Worm (Caenorhabditis elegans) whole organism, L4 larva: Measurements from ENCODE around the gene egl-17.

Source experiments
- D1046.2 ChIP-seq: fragments of 200-800 bp; sonication (Bioruptor generic); IDR thresholded peaks from 2 replicates; pipeline ENCODE4 v1.3.6; 2022; ENCODE audit warnings: missing genetic modification characterization, missing compliant biosample characterization
- F26F4.8 ChIP-seq: fragments of 200-800 bp; sonication (Bioruptor generic); conservative IDR thresholded peaks from 2 replicates; pipeline ENCODE4 v1.3.6; 2022; ENCODE audit warnings: missing genetic modification characterization, missing compliant biosample characterization
- F44E2.7 ChIP-seq: fragments of 200-800 bp; sonication (Bioruptor generic); IDR thresholded peaks from 2 replicates; pipeline ENCODE4 v2.1.2; 2022; ENCODE audit warnings: missing genetic modification characterization, missing compliant biosample characterization
- F49E8.2 ChIP-seq: sonication (generic microtip); optimal IDR thresholded peaks from 2 replicates; lab custom pipeline; 2016; ENCODE audit warnings: missing compliant biosample characterization, mild to moderate bottlenecking, missing genetic modification characterization, borderline replicate concordance
- T20F7.1 ChIP-seq: fragments of 200-800 bp; sonication (Bioruptor generic); optimal IDR thresholded peaks from 2 replicates; lab custom pipeline; 2018; ENCODE audit warnings: mild to moderate bottlenecking, missing genetic modification characterization, missing compliant biosample characterization
- Y48G9A.11 ChIP-seq: fragments of 200-800 bp; sonication (Bioruptor generic); IDR thresholded peaks from 2 replicates; pipeline ENCODE4 v1.3.6; 2022; ENCODE audit warnings: missing genetic modification reagents, missing genetic modification characterization, missing compliant biosample characterization
- Y75B8A.6 ChIP-seq: fragments of 200-800 bp; sonication (Bioruptor generic); IDR thresholded peaks from 2 replicates; pipeline ENCODE4 v1.3.6; 2022; ENCODE audit warnings: missing genetic modification reagents, missing genetic modification characterization, missing compliant biosample characterization
- aha-1 ChIP-seq: fragments of 150-350 bp; peaks from one replicate; lab custom pipeline; 2014; ENCODE audit warnings: missing biosample characterization, missing genetic modification characterization
- attf-4 ChIP-seq: sonication (generic microtip); optimal IDR thresholded peaks from 3 replicates; lab custom pipeline; 2017; ENCODE audit warnings: missing biosample characterization, missing genetic modification characterization
- ceh-44 ChIP-seq: fragments of 200-800 bp; sonication (Bioruptor generic); IDR thresholded peaks from 2 replicates; pipeline ENCODE4 v1.3.6; 2022; ENCODE audit warnings: missing genetic modification reagents, missing genetic modification characterization, missing compliant biosample characterization
- ceh-62 ChIP-seq: sonication (generic microtip); optimal IDR thresholded peaks from 2 replicates; lab custom pipeline; 2017; ENCODE audit warnings: missing biosample characterization, missing genetic modification characterization
- ceh-82 ChIP-seq: sonication (generic microtip); optimal IDR thresholded peaks from 2 replicates; lab custom pipeline; 2017; ENCODE audit warnings: missing biosample characterization, missing genetic modification characterization
- ces-1 ChIP-seq: fragments of 150-350 bp; sonication (generic microtip); optimal IDR thresholded peaks from 4 replicates; lab custom pipeline; 2014; ENCODE audit warnings: missing biosample characterization, missing genetic modification reagents, missing genetic modification characterization
- cey-2 ChIP-seq: sonication (generic microtip); optimal IDR thresholded peaks from 3 replicates; lab custom pipeline; 2017; ENCODE audit warnings: missing genetic modification characterization, mild to moderate bottlenecking, missing compliant biosample characterization, antibody characterized with exemption, borderline replicate concordance; ENCODE audit not compliant: insufficient read depth
- daf-16 ChIP-seq, 3 experiments: sonication (generic microtip); optimal IDR thresholded peaks; 2 replicates each; lab custom pipeline; 2016 to 2017; ENCODE audit warnings: missing genetic modification characterization in 3 of 3, missing genetic modification reagents in 3 of 3, mild to moderate bottlenecking in 2 of 3, missing compliant biosample characterization in 2 of 3, missing biosample characterization in 1 of 3, moderate library complexity in 1 of 3
- daf-8 ChIP-seq: fragments of 200-800 bp; sonication (Bioruptor generic); IDR thresholded peaks from 2 replicates; pipeline ENCODE4 v1.3.6; 2022; ENCODE audit warnings: missing genetic modification characterization, missing compliant biosample characterization
- dmd-9 ChIP-seq: fragments of 200-800 bp; sonication (Bioruptor generic); IDR thresholded peaks from 2 replicates; pipeline ENCODE4 v1.3.6; 2022; ENCODE audit warnings: missing genetic modification reagents, missing genetic modification characterization, missing compliant biosample characterization
- duxl-1 ChIP-seq: sonication (generic microtip); optimal IDR thresholded peaks from 2 replicates; lab custom pipeline; 2016; ENCODE audit warnings: mild to moderate bottlenecking, missing genetic modification characterization, moderate library complexity, missing compliant biosample characterization; ENCODE audit not compliant: poor library complexity
- egl-43 ChIP-seq: fragments of 200-800 bp; sonication (Bioruptor generic); IDR thresholded peaks from 2 replicates; pipeline ENCODE4 v1.3.6; 2022; ENCODE audit warnings: missing genetic modification reagents, missing genetic modification characterization, missing compliant biosample characterization
- fos-1 ChIP-seq: fragments of 150-350 bp; optimal IDR thresholded peaks from 2 replicates; lab custom pipeline; 2014; ENCODE audit warnings: missing biosample characterization, missing genetic modification characterization
- gei-8 ChIP-seq: fragments of 200-800 bp; sonication (Bioruptor generic); optimal IDR thresholded peaks from 2 replicates; lab custom pipeline; 2018; ENCODE audit warnings: mild to moderate bottlenecking, missing genetic modification characterization, missing compliant biosample characterization
- hif-1 ChIP-seq, 2 experiments: sonication (generic microtip); optimal IDR thresholded peaks; 2 replicates each; lab custom pipeline; 2016 to 2017; ENCODE audit warnings: missing compliant biosample characterization in 2 of 2, missing genetic modification characterization in 2 of 2, missing genetic modification reagents in 2 of 2, missing genotype in 2 of 2, mild to moderate bottlenecking in 1 of 2
- hlh-11 ChIP-seq: fragments of 200-800 bp; sonication (Bioruptor generic); optimal IDR thresholded peaks from 2 replicates; lab custom pipeline; 2018; ENCODE audit warnings: mild to moderate bottlenecking, missing genetic modification characterization, missing compliant biosample characterization
- hlh-30 ChIP-seq: sonication (generic microtip); optimal IDR thresholded peaks from 2 replicates; lab custom pipeline; 2017; ENCODE audit warnings: antibody characterized with exemption, mild to moderate bottlenecking, missing genetic modification characterization, missing compliant biosample characterization; ENCODE audit not compliant: insufficient read depth
- jun-1 ChIP-seq: fragments of 150-350 bp; optimal IDR thresholded peaks from 2 replicates; lab custom pipeline; 2014; ENCODE audit warnings: missing biosample characterization, missing genetic modification reagents, missing genetic modification characterization
- lim-7 ChIP-seq: fragments of 200-800 bp; sonication (Bioruptor generic); IDR thresholded peaks from 2 replicates; pipeline ENCODE4 v1.3.6; 2022; ENCODE audit warnings: missing genetic modification characterization, missing compliant biosample characterization
- lin-13 ChIP-seq: fragments of 150-350 bp; optimal IDR thresholded peaks from 2 replicates; lab custom pipeline; 2014; ENCODE audit warnings: missing biosample characterization, missing genetic modification reagents, missing genetic modification characterization
- lin-15B ChIP-seq: fragments of 150-350 bp; sonication (generic microtip); optimal IDR thresholded peaks from 3 replicates; lab custom pipeline; 2014; ENCODE audit warnings: missing biosample characterization, missing genetic modification characterization
- lin-29 ChIP-seq: fragments of 200-800 bp; sonication (Bioruptor generic); IDR thresholded peaks from 2 replicates; pipeline ENCODE4 v1.3.6; 2022; ENCODE audit warnings: missing genetic modification reagents, missing genetic modification characterization, missing compliant biosample characterization
- lin-39 ChIP-seq: fragments of 150-350 bp; optimal IDR thresholded peaks from 2 replicates; lab custom pipeline; 2014; ENCODE audit warnings: missing biosample characterization, missing genetic modification reagents, missing genetic modification characterization
- lir-3 ChIP-seq: sonication (generic microtip); optimal IDR thresholded peaks from 2 replicates; lab custom pipeline; 2016; ENCODE audit warnings: mild to moderate bottlenecking, missing genetic modification characterization, missing compliant biosample characterization
- lsy-2 ChIP-seq, 2 experiments: fragments of 150-350 bp in 1 of 2; sonication (generic microtip) in 1 of 2; optimal IDR thresholded peaks; 2 replicates each; lab custom pipeline; 2014 to 2017; ENCODE audit warnings: missing biosample characterization in 2 of 2, missing genetic modification characterization in 2 of 2
- madf-9 ChIP-seq: fragments of 200-800 bp; sonication (Bioruptor generic); conservative IDR thresholded peaks from 2 replicates; pipeline ENCODE4 v1.3.6; 2022; ENCODE audit warnings: missing genetic modification reagents, missing genetic modification characterization, missing compliant biosample characterization
- mxl-2 ChIP-seq: fragments of 200-800 bp; sonication (Bioruptor generic); conservative IDR thresholded peaks from 2 replicates; pipeline ENCODE4 v1.3.6; 2022; ENCODE audit warnings: missing genetic modification reagents, missing genetic modification characterization, missing compliant biosample characterization
- nhr-102 ChIP-seq: sonication (generic microtip); optimal IDR thresholded peaks from 2 replicates; lab custom pipeline; 2016; ENCODE audit warnings: mild to moderate bottlenecking, missing genetic modification characterization, moderate library complexity, missing compliant biosample characterization
- nhr-237 ChIP-seq: sonication (generic microtip); optimal IDR thresholded peaks from 2 replicates; lab custom pipeline; 2017; ENCODE audit warnings: missing biosample characterization, missing genetic modification characterization
- nhr-25 ChIP-seq: sonication (generic microtip); optimal IDR thresholded peaks from 2 replicates; lab custom pipeline; 2017; ENCODE audit warnings: missing genetic modification characterization, mild to moderate bottlenecking, missing compliant biosample characterization, antibody characterized with exemption, moderate library complexity, borderline replicate concordance; ENCODE audit not compliant: insufficient read depth
- nhr-41 ChIP-seq: fragments of 200-800 bp; sonication (Bioruptor generic); IDR thresholded peaks from 2 replicates; pipeline ENCODE4 v1.3.6; 2022; ENCODE audit warnings: missing genetic modification reagents, missing genetic modification characterization, missing compliant biosample characterization
- pqm-1 ChIP-seq: sonication (generic microtip); optimal IDR thresholded peaks from 2 replicates; lab custom pipeline; 2017; ENCODE audit warnings: missing biosample characterization, missing genetic modification characterization
- set-16 ChIP-seq: fragments of 200-800 bp; sonication (Bioruptor generic); IDR thresholded peaks from 2 replicates; pipeline ENCODE4 v1.3.6; 2022; ENCODE audit warnings: missing genetic modification reagents, missing genetic modification characterization, missing compliant biosample characterization
- snpc-1.2 ChIP-seq: fragments of 200-800 bp; sonication (Bioruptor generic); IDR thresholded peaks from 2 replicates; pipeline ENCODE4 v1.3.6; 2022; ENCODE audit warnings: missing genetic modification reagents, missing genetic modification characterization, missing compliant biosample characterization
- snpc-4 ChIP-seq: fragments of 150-350 bp; optimal IDR thresholded peaks from 2 replicates; lab custom pipeline; 2014; ENCODE audit warnings: missing biosample characterization, missing genetic modification characterization
- spr-1 ChIP-seq: sonication (generic microtip); optimal IDR thresholded peaks from 2 replicates; lab custom pipeline; 2016; ENCODE audit warnings: mild to moderate bottlenecking, missing genetic modification characterization, missing compliant biosample characterization
- tag-97 ChIP-seq: fragments of 200-800 bp; sonication (Bioruptor generic); IDR thresholded peaks from 2 replicates; pipeline ENCODE4 v1.3.6; 2022; ENCODE audit warnings: missing genetic modification characterization, missing compliant biosample characterization
- unc-130 ChIP-seq: sonication (generic microtip); optimal IDR thresholded peaks from 2 replicates; lab custom pipeline; 2016; ENCODE audit warnings: missing genetic modification reagents, missing genetic modification characterization, missing compliant biosample characterization
- zag-1 ChIP-seq: fragments of 150-350 bp; optimal IDR thresholded peaks from 2 replicates; lab custom pipeline; 2014; ENCODE audit warnings: missing biosample characterization, missing genetic modification characterization
- zfp-2 ChIP-seq: sonication (generic microtip); optimal IDR thresholded peaks from 2 replicates; lab custom pipeline; 2016; ENCODE audit warnings: mild to moderate bottlenecking, missing genetic modification characterization, missing compliant biosample characterization
- zfp-3 ChIP-seq: fragments of 200-800 bp; sonication (Bioruptor generic); conservative IDR thresholded peaks from 2 replicates; pipeline ENCODE4 v1.3.6; 2022; ENCODE audit warnings: missing genetic modification reagents, missing genetic modification characterization, missing compliant biosample characterization
- zip-11 ChIP-seq: fragments of 200-800 bp; sonication (Bioruptor generic); IDR thresholded peaks from 2 replicates; pipeline ENCODE4 v1.3.6; 2022; ENCODE audit warnings: missing genetic modification characterization, missing compliant biosample characterization
- zip-2 ChIP-seq: fragments of 150-350 bp; optimal IDR thresholded peaks from 2 replicates; lab custom pipeline; 2014; ENCODE audit warnings: missing biosample characterization, missing genetic modification characterization
- ztf-11 ChIP-seq: fragments of 150-350 bp; optimal IDR thresholded peaks from 2 replicates; lab custom pipeline; 2014; ENCODE audit warnings: missing biosample characterization, missing genetic modification characterization

egl-17 gene

DNA sequence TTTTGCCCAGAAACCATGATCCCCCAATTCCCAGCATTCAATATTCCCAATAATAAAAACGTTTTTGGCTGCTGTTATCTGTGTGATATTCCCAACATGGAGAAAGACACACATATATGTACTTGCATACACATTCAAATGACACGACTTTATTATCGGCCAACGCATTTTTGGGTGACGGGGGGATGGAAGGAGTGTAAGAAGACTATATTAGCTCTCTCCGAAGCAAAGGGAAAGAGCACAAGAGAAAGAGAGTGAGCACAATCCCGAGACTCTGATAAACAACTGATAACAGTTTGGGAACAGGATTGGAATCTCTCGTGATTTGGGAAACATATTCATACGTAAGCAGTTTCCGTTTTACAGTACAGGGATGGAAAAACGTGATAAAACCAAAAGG, 49.1 kb upstream of the egl-17 start (continued):
- TF ChIP-seq zfp-2: no peak
- no peak for TF ChIP-seq nhr-25
- TF ChIP-seq nhr-102: peak; percentile 77
- no peak for TF ChIP-seq ztf-11
- TF ChIP-seq nhr-237 (tag; lab: Kevin White, UChicago): no peak
- no peak for TF ChIP-seq set-16 (GFP tag; lab: Robert Waterston, UW)
- TF ChIP-seq attf-4 (tag; lab: Kevin White, UChicago): no peak
- no peak for TF ChIP-seq cey-2 (tag; lab: Kevin White, UChicago)
- TF ChIP-seq ceh-44 (GFP tag; lab: Robert Waterston, UW): no peak
- no peak for TF ChIP-seq lin-39 (tag; lab: Kevin White, UChicago)
- TF ChIP-seq snpc-1.2: no peak
- TF ChIP-seq ceh-82: no peak
- TF ChIP-seq F26F4.8 (GFP tag; lab: Robert Waterston, UW): no peak
- TF ChIP-seq T20F7.1: no peak
- TF ChIP-seq Y48G9A.11 (GFP tag; lab: Robert Waterston, UW): no peak
- peak in 1 of 2 experiments; percentile 90 for TF ChIP-seq daf-16 (GFP tag; optimal IDR thresholded peaks at IDR 0.05; lab: Kevin White, UChicago)
- TF ChIP-seq daf-16 (tag; optimal IDR thresholded peaks at IDR 0.05; lab: Kevin White, UChicago): peak; percentile 99
- peak in 1 of 2 experiments; percentile 29 for TF ChIP-seq lsy-2 (tag; optimal IDR thresholded peaks at IDR 0.05; lab: Kevin White, UChicago)
- no peak for TF ChIP-seq ceh-62 (tag; lab: Kevin White, UChicago)
- TF ChIP-seq hlh-30 (tag; lab: Kevin White, UChicago): peak; percentile 82
- no peak for TF ChIP-seq D1046.2 (GFP tag; lab: Robert Waterston, UW)
- TF ChIP-seq egl-43 (GFP tag; lab: Robert Waterston, UW): no peak
- no peak for TF ChIP-seq jun-1
- TF ChIP-seq aha-1 (tag; lab: Kevin White, UChicago): no peak
- TF ChIP-seq zip-11: no peak
- peak; percentile 91 for TF ChIP-seq hlh-11 (tag; lab: Kevin White, UChicago)
- no peak for TF ChIP-seq lin-29 (GFP tag; lab: Robert Waterston, UW)
- TF ChIP-seq ces-1 (GFP tag; lab: Kevin White, UChicago): no peak
- no peak for TF ChIP-seq lir-3 (tag; lab: Kevin White, UChicago)
- no peak for TF ChIP-seq tag-97
- TF ChIP-seq zfp-3 (GFP tag; lab: Robert Waterston, UW): 0 out of 2 replicates have a peak, but pooled peaks have one; percentile 57
- TF ChIP-seq unc-130 (GFP tag; lab: Kevin White, UChicago): no peak
- TF ChIP-seq zip-2 (tag; lab: Kevin White, UChicago): no peak
- TF ChIP-seq F49E8.2 (tag; lab: Kevin White, UChicago): no peak
- TF ChIP-seq lin-13 (GFP tag; lab: Kevin White, UChicago): peak; percentile 28
- no peak for TF ChIP-seq daf-8 (GFP tag; lab: Robert Waterston, UW)
- TF ChIP-seq spr-1 (tag; lab: Kevin White, UChicago): no peak
- TF ChIP-seq Y75B8A.6 (GFP tag; lab: Robert Waterston, UW): no peak
- TF ChIP-seq snpc-4 (tag; lab: Kevin White, UChicago): no peak
- no peak for TF ChIP-seq duxl-1 (tag; lab: Kevin White, UChicago)
- no peak for TF ChIP-seq zag-1 (tag; lab: Kevin White, UChicago)
- TF ChIP-seq lim-7 (GFP tag; lab: Robert Waterston, UW): no peak
- TF ChIP-seq dmd-9 (GFP tag; lab: Robert Waterston, UW): no peak
- no peak for TF ChIP-seq lin-15B
- TF ChIP-seq pqm-1: peak; percentile 75
- TF ChIP-seq hif-1 (tag; optimal IDR thresholded peaks at IDR 0.05; lab: Kevin White, UChicago): peak in 1 of 2 experiments; percentile 0
- TF ChIP-seq mxl-2 (GFP tag; lab: Robert Waterston, UW): no peak
- no peak for TF ChIP-seq F44E2.7 (GFP tag; lab: Robert Waterston, UW)
- no peak for TF ChIP-seq fos-1 (tag; lab: Kevin White, UChicago)
- no peak for TF ChIP-seq nhr-41 (GFP tag; lab: Robert Waterston, UW)
- TF ChIP-seq gei-8 (GFP tag; lab: Kevin White, UChicago): no peak
- TF ChIP-seq madf-9 (GFP tag; lab: Robert Waterston, UW): no peak
